Fruit fly (Drosophila melanogaster): ENCODE data around the gene Phf7.

Phf7 gene

DNA sequence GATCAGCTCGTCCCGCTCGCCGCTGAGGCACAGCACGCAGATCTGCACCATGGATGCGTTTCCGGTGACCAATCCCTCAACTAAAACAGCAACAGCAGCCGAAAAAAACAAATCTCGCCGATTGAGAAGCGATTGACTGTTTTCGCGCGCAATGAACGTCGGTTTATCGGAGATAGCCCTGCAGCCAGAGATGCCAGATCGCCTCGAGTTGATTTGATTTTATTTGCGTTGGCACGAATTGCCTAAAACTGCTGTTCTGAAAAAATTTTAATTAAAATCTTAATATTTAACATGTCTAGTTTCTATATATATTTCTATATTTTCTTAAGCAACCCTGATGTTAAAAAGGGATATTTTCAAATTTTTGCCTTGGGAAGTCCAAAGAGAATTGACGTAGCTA lies 3.0 kb downstream of the Phf7 start (continued):
- no peak for TF ChIP-seq CG5245 (GFP tag; optimal IDR thresholded peaks at IDR 0.05)
- peak; percentile 1 for TF ChIP-seq CG13424 (tag; optimal IDR thresholded peaks at IDR 0.05)
- no peak for TF ChIP-seq CG8290 (GFP tag; optimal IDR thresholded peaks at IDR 0.05)
- peak in 1 of 2 experiments; percentile 27 for TF ChIP-seq CG8290 (tag; optimal IDR thresholded peaks at IDR 0.05)
- no peak for TF ChIP-seq sens-2 (GFP tag; IDR thresholded peaks at IDR 0.05)
- 0 out of 2 replicates have a peak, but pooled peaks have one; percentile 12 for TF ChIP-seq Rfx (GFP tag; IDR thresholded peaks at IDR 0.05)
- TF ChIP-seq Hr39 (optimal IDR thresholded peaks at IDR 0.05), result no peak
- TF ChIP-seq sisA (GFP tag; IDR thresholded peaks at IDR 0.05), result peak; percentile 20; the same call in 1 of the 2 replicates
- TF ChIP-seq zfh2 (GFP tag; optimal IDR thresholded peaks at IDR 0.05), result peak; percentile 5
- no peak for TF ChIP-seq wek (GFP tag; optimal IDR thresholded peaks at IDR 0.05)
- peak; percentile 80 for TF ChIP-seq Dp (GFP tag; optimal IDR thresholded peaks at IDR 0.05)
- no peak for TF ChIP-seq HLH3B (GFP tag; IDR thresholded peaks at IDR 0.05)
- TF ChIP-seq Opbp (GFP tag; IDR thresholded peaks at IDR 0.05; ENCODE audit: partially characterized antibody), result 0 out of 3 replicates have a peak, but pooled peaks have one; percentile 18
- TF ChIP-seq Dref (GFP tag; IDR thresholded peaks at IDR 0.05), result peak; percentile 71
- peak; percentile 80 for TF ChIP-seq CG1603 (tag; optimal IDR thresholded peaks at IDR 0.05)
- TF ChIP-seq CG2116 (GFP tag; optimal IDR thresholded peaks at IDR 0.05), result peak; percentile 95
- TF ChIP-seq kah (GFP tag; optimal IDR thresholded peaks at IDR 0.05), result no peak
- TF ChIP-seq Myb (GFP tag; optimal IDR thresholded peaks at IDR 0.05), result peak; percentile 19
- peak; percentile 53 for TF ChIP-seq row (GFP tag; IDR thresholded peaks at IDR 0.05)
- TF ChIP-seq lab (GFP tag; optimal IDR thresholded peaks at IDR 0.05), result no peak
- peak; percentile 4 for TF ChIP-seq trem (tag; optimal IDR thresholded peaks at IDR 0.05)
- no peak for TF ChIP-seq bowl (GFP tag; IDR thresholded peaks at IDR 0.05)
- TF ChIP-seq CG9817 (tag; optimal IDR thresholded peaks at IDR 0.05), result peak; percentile 8
- TF ChIP-seq CG3847 (GFP tag; IDR thresholded peaks at IDR 0.05), result 0 out of 2 replicates have a peak, but pooled peaks have one; percentile 19
- peak; percentile 67 for TF ChIP-seq Med (GFP tag)
- TF ChIP-seq CG10267 (tag; optimal IDR thresholded peaks at IDR 0.05), result peak; percentile 28
- TF ChIP-seq btn (GFP tag; optimal IDR thresholded peaks at IDR 0.05), result no peak
- TF ChIP-seq salm (tag; optimal IDR thresholded peaks at IDR 0.05), result no peak
- peak; percentile 32 for TF ChIP-seq CG17186 (GFP tag; optimal IDR thresholded peaks at IDR 0.05)
- peak; percentile 48 for TF ChIP-seq CG30020 (tag; optimal IDR thresholded peaks at IDR 0.05)
- no peak for TF ChIP-seq zfh1 (GFP tag; IDR thresholded peaks at IDR 0.05)
- TF ChIP-seq sens (GFP tag), result peak; percentile 19
- TF ChIP-seq CG32767 (GFP tag; IDR thresholded peaks at IDR 0.05), result no peak
- peak; percentile 36; the same call in 1 of the 2 replicates for TF ChIP-seq amos (GFP tag; IDR thresholded peaks at IDR 0.05; ENCODE audit: partially characterized antibody)
- TF ChIP-seq pzg (GFP tag; optimal IDR thresholded peaks at IDR 0.05), result peak; percentile 39
- TF ChIP-seq Dll (GFP tag; IDR thresholded peaks at IDR 0.05; ENCODE audit: partially characterized antibody), result 0 out of 4 replicates have a peak, but pooled peaks have one; percentile 20
- TF ChIP-seq BEAF-32 (GFP tag; optimal IDR thresholded peaks at IDR 0.05), result peak; percentile 44
- peak; percentile 30; the same call in 1 of the 2 replicates for TF ChIP-seq Bgb (GFP tag; IDR thresholded peaks at IDR 0.05; ENCODE audit: partially characterized antibody)
- peak; percentile 6 for TF ChIP-seq pfk (GFP tag; optimal IDR thresholded peaks at IDR 0.05)
- no peak for TF ChIP-seq stc (GFP tag; IDR thresholded peaks at IDR 0.05)
- no peak for TF ChIP-seq TFAM (GFP tag; optimal IDR thresholded peaks at IDR 0.05)
- peak; percentile 16 for TF ChIP-seq Xbp1 (GFP tag; optimal IDR thresholded peaks at IDR 0.05)
- no peak for TF ChIP-seq CG4820 (GFP tag; optimal IDR thresholded peaks at IDR 0.05)
- TF ChIP-seq klu (GFP tag; IDR thresholded peaks at IDR 0.05), result no peak
- peak; percentile 35 for TF ChIP-seq CoRest (tag; optimal IDR thresholded peaks at IDR 0.05)
- no peak for TF ChIP-seq CG7372 (GFP tag; IDR thresholded peaks at IDR 0.05)
- TF ChIP-seq CG2120 (GFP tag; optimal IDR thresholded peaks at IDR 0.05), result peak; percentile 0
- no peak for TF ChIP-seq CG10209 (GFP tag; optimal IDR thresholded peaks at IDR 0.05)
- no peak for TF ChIP-seq exex (tag; optimal IDR thresholded peaks at IDR 0.05)
- TF ChIP-seq slbo (GFP tag; IDR thresholded peaks at IDR 0.05), result peak; percentile 41; the same call in 1 of the 2 replicates
- peak; percentile 58 for TF ChIP-seq CG9932 (GFP tag; IDR thresholded peaks at IDR 0.05)
- no peak for TF ChIP-seq CTCF (GFP tag; optimal IDR thresholded peaks at IDR 0.05)
